Worm (Caenorhabditis elegans) whole organism, mixed stage, embryonic: ENCODE data around the gene seu-1.

ENCODE experiments used
- M03D4.4 ChIP-seq: sonication (generic microtip); optimal IDR thresholded peaks from 2 replicates; lab custom pipeline; 2017; ENCODE audit warnings: mild to moderate bottlenecking, missing genetic modification characterization, missing compliant biosample characterization
- bed-3 ChIP-seq: fragments of 200-800 bp; sonication (Bioruptor generic); optimal IDR thresholded peaks from 3 replicates; lab custom pipeline; 2018; ENCODE audit warnings: mild to moderate bottlenecking, missing genetic modification characterization, moderate library complexity, missing compliant biosample characterization
- blmp-1 ChIP-seq: fragments of 150-350 bp; optimal IDR thresholded peaks from 2 replicates; lab custom pipeline; 2014; ENCODE audit warnings: missing biosample characterization, missing genetic modification characterization
- ceh-39 ChIP-seq: fragments of 150-350 bp; optimal IDR thresholded peaks from 2 replicates; lab custom pipeline; 2014; ENCODE audit warnings: missing biosample characterization, missing genetic modification characterization
- ceh-43 ChIP-seq: fragments of 200-800 bp; sonication (Bioruptor generic); optimal IDR thresholded peaks from 2 replicates; lab custom pipeline; 2018; ENCODE audit warnings: mild to moderate bottlenecking, missing genetic modification characterization, moderate library complexity, missing compliant biosample characterization
- ceh-83 ChIP-seq: fragments of 200-800 bp; sonication (Bioruptor generic); optimal IDR thresholded peaks from 2 replicates; lab custom pipeline; 2018; ENCODE audit warnings: mild to moderate bottlenecking, missing genetic modification characterization, missing compliant biosample characterization
- ces-1 ChIP-seq: fragments of 150-350 bp; optimal IDR thresholded peaks from 2 replicates; lab custom pipeline; 2014; ENCODE audit warnings: missing biosample characterization, missing genetic modification reagents, missing genetic modification characterization
- cnd-1 ChIP-seq: fragments of 200-800 bp; sonication (Bioruptor generic); optimal IDR thresholded peaks from 2 replicates; lab custom pipeline; 2018; ENCODE audit warnings: mild to moderate bottlenecking, missing genetic modification characterization, missing compliant biosample characterization
- drap-1 ChIP-seq: fragments of 200-800 bp; sonication (Bioruptor generic); optimal IDR thresholded peaks from 3 replicates; lab custom pipeline; 2018; ENCODE audit warnings: mild to moderate bottlenecking, missing genetic modification characterization, missing compliant biosample characterization
- elt-1 ChIP-seq: sonication (generic microtip); optimal IDR thresholded peaks from 2 replicates; lab custom pipeline; 2017; ENCODE audit warnings: missing genetic modification characterization, mild to moderate bottlenecking, missing compliant biosample characterization, antibody characterized with exemption, moderate library complexity, borderline replicate concordance; ENCODE audit not compliant: insufficient read depth
- elt-3 ChIP-seq: fragments of 150-350 bp; optimal IDR thresholded peaks from 2 replicates; lab custom pipeline; 2014; ENCODE audit warnings: missing biosample characterization, missing genetic modification characterization
- flh-1 ChIP-seq: fragments of 200-800 bp; sonication (Bioruptor generic); optimal IDR thresholded peaks from 2 replicates; lab custom pipeline; 2018; ENCODE audit warnings: mild to moderate bottlenecking, missing genetic modification characterization, moderate library complexity, missing compliant biosample characterization
- ham-2 ChIP-seq: fragments of 200-800 bp; sonication (Bioruptor generic); optimal IDR thresholded peaks from 2 replicates; lab custom pipeline; 2018; ENCODE audit warnings: mild to moderate bottlenecking, missing genetic modification characterization, missing compliant biosample characterization
- hlh-1 ChIP-seq: fragments of 150-350 bp; optimal IDR thresholded peaks from 2 replicates; lab custom pipeline; 2014; ENCODE audit warnings: missing biosample characterization, missing genetic modification reagents, missing genetic modification characterization
- lin-13 ChIP-seq: fragments of 150-350 bp; optimal IDR thresholded peaks from 2 replicates; lab custom pipeline; 2014; ENCODE audit warnings: missing biosample characterization, missing genetic modification characterization
- lin-32 ChIP-seq: fragments of 200-800 bp; sonication (Bioruptor generic); optimal IDR thresholded peaks from 2 replicates; lab custom pipeline; 2018; ENCODE audit warnings: mild to moderate bottlenecking, missing genetic modification characterization, missing compliant biosample characterization
- lsy-2 ChIP-seq: fragments of 150-350 bp; optimal IDR thresholded peaks from 2 replicates; lab custom pipeline; 2014; ENCODE audit warnings: missing biosample characterization, missing genetic modification characterization
- mab-5 ChIP-seq: fragments of 150-350 bp; optimal IDR thresholded peaks from 2 replicates; lab custom pipeline; 2014; ENCODE audit warnings: missing biosample characterization, missing genetic modification characterization
- mep-1 ChIP-seq: fragments of 150-350 bp; optimal IDR thresholded peaks from 2 replicates; lab custom pipeline; 2017; ENCODE audit warnings: missing biosample characterization, missing genetic modification reagents, missing genetic modification characterization, inconsistent platforms
- mls-2 ChIP-seq: sonication (generic microtip); optimal IDR thresholded peaks from 2 replicates; lab custom pipeline; 2016; ENCODE audit warnings: mild to moderate bottlenecking, missing genetic modification characterization, moderate library complexity, missing compliant biosample characterization
- nhr-12 ChIP-seq: fragments of 150-350 bp; optimal IDR thresholded peaks from 2 replicates; lab custom pipeline; 2014; ENCODE audit warnings: missing biosample characterization, missing genetic modification characterization
- nhr-2 ChIP-seq: fragments of 150-350 bp; optimal IDR thresholded peaks from 2 replicates; lab custom pipeline; 2014; ENCODE audit warnings: missing biosample characterization, missing genetic modification characterization
- nhr-237 ChIP-seq: fragments of 150-350 bp; optimal IDR thresholded peaks from 2 replicates; lab custom pipeline; 2014; ENCODE audit warnings: missing biosample characterization, missing genetic modification characterization
- nhr-28 ChIP-seq: fragments of 150-350 bp; optimal IDR thresholded peaks from 2 replicates; lab custom pipeline; 2014; ENCODE audit warnings: missing biosample characterization, missing genetic modification characterization
- nhr-76 ChIP-seq: sonication (generic microtip); optimal IDR thresholded peaks from 2 replicates; lab custom pipeline; 2017; ENCODE audit warnings: missing biosample characterization, missing genetic modification characterization
- pha-4 ChIP-seq: fragments of 150-350 bp; optimal IDR thresholded peaks from 2 replicates; lab custom pipeline; 2018; ENCODE audit warnings: missing biosample characterization, missing genetic modification reagents, missing genetic modification characterization
- sem-2 ChIP-seq: fragments of 200-800 bp; sonication (Bioruptor generic); optimal IDR thresholded peaks from 2 replicates; lab custom pipeline; 2018; ENCODE audit warnings: mild to moderate bottlenecking, missing genetic modification characterization, missing compliant biosample characterization
- snpc-4 ChIP-seq: fragments of 150-350 bp; optimal IDR thresholded peaks from 2 replicates; lab custom pipeline; 2014; ENCODE audit warnings: missing biosample characterization, missing genetic modification characterization
- sptf-1 ChIP-seq: sonication (generic microtip); optimal IDR thresholded peaks from 2 replicates; lab custom pipeline; 2017; ENCODE audit warnings: mild to moderate bottlenecking, missing genetic modification characterization, moderate library complexity, missing compliant biosample characterization
- tbx-8 ChIP-seq: fragments of 200-800 bp; sonication (Bioruptor generic); optimal IDR thresholded peaks from 2 replicates; lab custom pipeline; 2018; ENCODE audit warnings: mild to moderate bottlenecking, missing genetic modification characterization, moderate library complexity, missing compliant biosample characterization
- unc-120 ChIP-seq: sonication (generic microtip); optimal IDR thresholded peaks from 2 replicates; lab custom pipeline; 2017; ENCODE audit warnings: missing genetic modification characterization, missing compliant biosample characterization; ENCODE audit not compliant: poor library complexity, severe bottlenecking
- unc-39 ChIP-seq: fragments of 150-350 bp; optimal IDR thresholded peaks from 2 replicates; lab custom pipeline; 2014; ENCODE audit warnings: missing biosample characterization, missing genetic modification characterization
- unc-62 ChIP-seq: fragments of 150-350 bp; optimal IDR thresholded peaks from 2 replicates; lab custom pipeline; 2014; ENCODE audit warnings: missing biosample characterization, missing genetic modification reagents, missing genetic modification characterization
- zip-8 ChIP-seq: fragments of 150-350 bp; optimal IDR thresholded peaks from 2 replicates; lab custom pipeline; 2014; ENCODE audit warnings: missing biosample characterization, missing genetic modification characterization
- ztf-11 ChIP-seq: fragments of 150-350 bp; optimal IDR thresholded peaks from 2 replicates; lab custom pipeline; 2014; ENCODE audit warnings: missing biosample characterization, missing genetic modification characterization

seu-1 gene

DNA sequence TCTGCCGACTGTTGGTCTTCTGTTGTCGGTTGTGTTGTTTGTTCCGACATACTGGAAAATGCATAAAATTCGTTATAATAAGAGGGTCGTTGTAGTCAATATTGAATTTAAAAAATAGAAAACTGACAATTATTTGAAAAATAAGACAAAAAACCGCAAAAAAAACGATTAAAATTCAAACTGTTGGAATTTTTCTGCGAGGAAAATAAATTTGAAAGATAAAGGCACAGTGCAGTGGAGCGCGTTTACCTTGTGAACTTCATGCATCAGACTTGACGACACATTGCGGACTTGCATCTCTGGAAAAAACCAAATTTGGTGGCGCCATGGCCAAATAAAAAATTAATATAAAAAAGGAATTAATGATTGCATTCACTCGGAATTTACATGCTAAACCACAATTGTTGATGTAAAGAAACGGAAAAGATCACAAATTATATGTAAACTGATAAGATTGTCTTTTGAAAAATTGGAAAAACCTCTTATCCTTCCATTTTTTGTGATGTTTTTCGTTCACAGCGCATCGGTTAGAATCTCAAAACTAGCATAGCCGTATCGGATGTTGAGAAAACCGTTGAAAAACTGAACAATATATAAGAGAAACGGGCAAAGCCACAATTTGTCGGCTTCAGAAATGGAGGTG is 47.2 kb downstream of the seu-1 start, which contains the start of the genes hrpf-2 and bli-6:
Gene hrpf-2, minus strand, starts transcription at position 51 of the 643 bp plus-strand sequence.
Gene bli-6, plus strand, starts transcription at position 593 of the 643 bp plus-strand sequence.
- TF ChIP-seq ceh-39 (tag; lab: Kevin White, UChicago) (peak; percentile 4), sptf-1 (tag; lab: Kevin White, UChicago) (no peak), unc-62 (GFP tag; lab: Kevin White, UChicago) (no peak), ceh-83 (GFP tag; lab: Kevin White, UChicago) (no peak), mab-5 (tag; lab: Kevin White, UChicago) (no peak), sem-2 (GFP tag; lab: Kevin White, UChicago) (no peak), ceh-43 (no peak), ces-1 (GFP tag; lab: Kevin White, UChicago) (peak; percentile 70), lin-13 (tag; lab: Kevin White, UChicago) (no peak), nhr-12 (tag; lab: Kevin White, UChicago) (no peak), snpc-4 (tag; lab: Kevin White, UChicago) (no peak), drap-1 (GFP tag; lab: Kevin White, UChicago) (no peak), M03D4.4 (tag; lab: Kevin White, UChicago) (no peak), lsy-2 (peak; percentile 78), hlh-1 (tag; lab: Kevin White, UChicago) (peak; percentile 1), tbx-8 (GFP tag; lab: Kevin White, UChicago) (no peak), pha-4 (tag; lab: Kevin White, UChicago) (peak; percentile 35), bed-3 (GFP tag; lab: Kevin White, UChicago) (no peak), unc-120 (tag; lab: Kevin White, UChicago) (peak; percentile 85), nhr-237 (tag; lab: Kevin White, UChicago) (peak; percentile 61), nhr-76 (tag; lab: Kevin White, UChicago) (no peak), blmp-1 (tag; lab: Kevin White, UChicago) (no peak), elt-3 (tag; lab: Kevin White, UChicago) (no peak), nhr-2 (tag; lab: Kevin White, UChicago) (no peak), mep-1 (tag; lab: Kevin White, UChicago) (peak; percentile 76), cnd-1 (tag; lab: Kevin White, UChicago) (no peak), ztf-11 (no peak), zip-8 (tag; lab: Kevin White, UChicago) (no peak), flh-1 (no peak), lin-32 (GFP tag; lab: Kevin White, UChicago) (no peak), nhr-28 (tag; lab: Kevin White, UChicago) (no peak), ham-2 (GFP tag; lab: Kevin White, UChicago) (no peak), mls-2 (no peak), elt-1 (tag; lab: Kevin White, UChicago) (no peak), unc-39 (no peak)

DNA sequence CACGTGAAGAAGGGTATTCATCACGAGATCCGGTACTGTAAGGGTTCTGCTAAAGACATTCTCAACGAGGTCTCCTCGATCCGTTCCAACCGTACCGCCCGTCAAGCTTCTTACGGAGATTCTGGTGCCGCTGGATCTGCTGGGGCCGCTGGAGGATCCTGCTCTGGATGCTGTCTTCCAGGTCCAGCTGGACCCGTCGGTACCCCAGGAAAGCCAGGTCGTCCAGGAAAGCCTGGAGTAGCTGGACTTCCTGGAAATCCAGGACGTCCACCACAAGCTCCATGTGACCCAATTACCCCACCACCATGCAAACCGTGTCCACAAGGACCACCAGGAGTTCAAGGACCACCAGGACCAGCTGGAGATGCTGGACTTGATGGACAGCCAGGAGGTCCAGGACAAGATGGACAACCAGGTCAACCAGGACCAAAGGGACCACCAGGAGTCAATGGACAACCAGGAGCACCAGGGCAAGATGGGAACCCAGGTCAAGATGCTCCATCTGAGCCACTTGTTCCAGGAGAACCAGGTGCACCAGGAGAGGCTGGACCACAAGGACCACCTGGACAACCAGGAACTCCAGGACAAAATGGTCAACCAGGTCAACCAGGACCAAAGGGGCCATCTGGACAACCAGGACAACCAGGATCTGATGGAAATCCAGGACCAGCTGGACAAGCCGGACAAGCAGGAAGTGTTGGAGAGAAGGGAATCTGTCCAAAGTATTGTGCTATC is 48.1 kb downstream of the seu-1 start:
- no peak for TF ChIP-seq mls-2
- no peak for TF ChIP-seq unc-39
- TF ChIP-seq elt-3 (tag; lab: Kevin White, UChicago), result no peak
- no peak for TF ChIP-seq lin-13 (tag; lab: Kevin White, UChicago)
- TF ChIP-seq ztf-11, result no peak
- TF ChIP-seq zip-8 (tag; lab: Kevin White, UChicago), result no peak
- no peak for TF ChIP-seq bed-3 (GFP tag; lab: Kevin White, UChicago)
- TF ChIP-seq tbx-8 (GFP tag; lab: Kevin White, UChicago), result no peak
- no peak for TF ChIP-seq flh-1
- no peak for TF ChIP-seq nhr-237 (tag; lab: Kevin White, UChicago)
- TF ChIP-seq elt-1 (tag; lab: Kevin White, UChicago), result no peak
- no peak for TF ChIP-seq cnd-1 (tag; lab: Kevin White, UChicago)
- no peak for TF ChIP-seq lin-32 (GFP tag; lab: Kevin White, UChicago)
